Worm (Caenorhabditis elegans) whole organism, L1 larva: ENCODE results near the gene cdt-2.
A peak's percentile ranks its signal among the peaks of the same experiment; 100 is the strongest.

Source experiments
- alr-1 ChIP-seq: fragments of 200-800 bp; sonication (Bioruptor generic); optimal IDR thresholded peaks from 2 replicates; lab custom pipeline; 2018; ENCODE audit warnings: borderline replicate concordance, mild to moderate bottlenecking, missing genetic modification characterization, missing compliant biosample characterization
- blmp-1 ChIP-seq: fragments of 150-350 bp; optimal IDR thresholded peaks from 2 replicates; lab custom pipeline; 2014; ENCODE audit warnings: missing biosample characterization, missing genetic modification characterization
- ceh-82 ChIP-seq, 3 experiments: fragments of 150-350 bp in 1 of 3; sonication (generic microtip) in 2 of 3; optimal IDR thresholded peaks; 2 replicates each; lab custom pipeline; 2014 to 2017; ENCODE audit warnings: missing biosample characterization in 3 of 3, missing genetic modification characterization in 3 of 3
- ceh-88 ChIP-seq: fragments of 200-800 bp; sonication (Bioruptor generic); IDR thresholded peaks from 2 replicates; pipeline ENCODE4 v1.3.6; 2022; ENCODE audit warnings: missing genetic modification characterization, missing compliant biosample characterization
- ceh-90 ChIP-seq: sonication (generic microtip); optimal IDR thresholded peaks from 2 replicates; lab custom pipeline; 2016; ENCODE audit warnings: missing genetic modification characterization, missing compliant biosample characterization
- ces-1 ChIP-seq: fragments of 150-350 bp; optimal IDR thresholded peaks from 2 replicates; lab custom pipeline; 2014; ENCODE audit warnings: missing biosample characterization, missing genetic modification reagents, missing genetic modification characterization
- dpl-1 ChIP-seq, 3 experiments: fragments of 150-350 bp in 2 of 3; sonication (generic microtip) in 1 of 3; optimal IDR thresholded peaks; 2 replicates each; lab custom pipeline; 2014 to 2017; ENCODE audit warnings: missing biosample characterization in 3 of 3, missing genetic modification characterization in 3 of 3, missing genetic modification reagents in 3 of 3
- dsc-1 ChIP-seq: sonication (generic microtip); optimal IDR thresholded peaks from 2 replicates; lab custom pipeline; 2016; ENCODE audit warnings: mild to moderate bottlenecking, missing genetic modification characterization, missing compliant biosample characterization
- egl-27 ChIP-seq, 2 experiments: fragments of 150-350 bp in 1 of 2; sonication (generic microtip); optimal IDR thresholded peaks; 3 replicates each; lab custom pipeline; 2017 to 2018; ENCODE audit warnings: missing biosample characterization in 2 of 2, missing genetic modification characterization in 2 of 2, missing genetic modification reagents in 2 of 2
- elt-3 ChIP-seq, 6 experiments: fragments of 150-350 bp in 1 of 6; sonication (generic microtip); optimal IDR thresholded peaks; 2 replicates each; lab custom pipeline; 2017 to 2018; ENCODE audit warnings: missing biosample characterization in 6 of 6, missing genetic modification characterization in 6 of 6, inconsistent platforms in 1 of 6
- fkh-10 ChIP-seq: sonication (generic microtip); optimal IDR thresholded peaks from 2 replicates; lab custom pipeline; 2017; ENCODE audit warnings: missing biosample characterization, missing genetic modification reagents, missing genetic modification characterization
- grh-1 ChIP-seq: fragments of 200-800 bp; sonication (Bioruptor generic); IDR thresholded peaks from 2 replicates; pipeline ENCODE4 v1.3.6; 2022; ENCODE audit warnings: missing genetic modification reagents, missing genetic modification characterization, missing compliant biosample characterization
- jun-1 ChIP-seq: fragments of 150-350 bp; optimal IDR thresholded peaks from 2 replicates; lab custom pipeline; 2014; ENCODE audit warnings: missing biosample characterization, missing genetic modification reagents, missing genetic modification characterization
- lin-14 ChIP-seq: fragments of 200-800 bp; sonication (Bioruptor generic); optimal IDR thresholded peaks from 2 replicates; lab custom pipeline; 2018; ENCODE audit warnings: mild to moderate bottlenecking, missing genetic modification characterization, moderate library complexity, missing compliant biosample characterization
- lin-35 ChIP-seq, 2 experiments: fragments of 150-350 bp; optimal IDR thresholded peaks; 2 replicates each; lab custom pipeline; 2014; ENCODE audit warnings: missing biosample characterization in 2 of 2, missing genetic modification characterization in 2 of 2, missing genetic modification reagents in 2 of 2
- lir-3 ChIP-seq: sonication (generic microtip); optimal IDR thresholded peaks from 2 replicates; lab custom pipeline; 2016; ENCODE audit warnings: mild to moderate bottlenecking, missing genetic modification characterization, moderate library complexity, missing compliant biosample characterization; ENCODE audit not compliant: poor library complexity
- lsy-2 ChIP-seq, 2 experiments: fragments of 150-350 bp; optimal IDR thresholded peaks; 2 replicates each; lab custom pipeline; 2014; ENCODE audit warnings: missing biosample characterization in 2 of 2, missing genetic modification characterization in 2 of 2
- mab-9 ChIP-seq: fragments of 200-800 bp; sonication (Bioruptor generic); IDR thresholded peaks from 2 replicates; pipeline ENCODE4 v1.3.6; 2022; ENCODE audit warnings: missing genetic modification reagents, missing genetic modification characterization, missing compliant biosample characterization
- mep-1 ChIP-seq: fragments of 150-350 bp; optimal IDR thresholded peaks from 2 replicates; lab custom pipeline; 2014; ENCODE audit warnings: missing biosample characterization, missing genetic modification characterization
- nhr-11 ChIP-seq: fragments of 150-350 bp; optimal IDR thresholded peaks from 2 replicates; lab custom pipeline; 2014; ENCODE audit warnings: missing biosample characterization, missing genetic modification characterization
- nhr-19 ChIP-seq: fragments of 200-800 bp; sonication (Bioruptor generic); conservative IDR thresholded peaks from 2 replicates; pipeline ENCODE4 v1.3.6; 2022; ENCODE audit warnings: missing genetic modification characterization, missing compliant biosample characterization
- nhr-20 ChIP-seq: sonication (generic microtip); optimal IDR thresholded peaks from 2 replicates; lab custom pipeline; 2016; ENCODE audit warnings: mild to moderate bottlenecking, missing genetic modification characterization, missing compliant biosample characterization
- nhr-237 ChIP-seq: fragments of 150-350 bp; optimal IDR thresholded peaks from 2 replicates; lab custom pipeline; 2014; ENCODE audit warnings: missing biosample characterization, missing genetic modification characterization
- nhr-71 ChIP-seq: sonication (generic microtip); optimal IDR thresholded peaks from 2 replicates; lab custom pipeline; 2016; ENCODE audit warnings: mild to moderate bottlenecking, missing genetic modification characterization, moderate library complexity, missing compliant biosample characterization
- nhr-76 ChIP-seq: sonication (generic microtip); optimal IDR thresholded peaks from 2 replicates; lab custom pipeline; 2017; ENCODE audit warnings: missing biosample characterization, missing genetic modification characterization
- nhr-84 ChIP-seq: sonication (generic microtip); optimal IDR thresholded peaks from 2 replicates; lab custom pipeline; 2017; ENCODE audit warnings: missing biosample characterization, missing genetic modification characterization
- nhr-85 ChIP-seq: sonication (generic microtip); peaks from one replicate; lab custom pipeline; 2016; ENCODE audit warnings: missing genetic modification characterization, inconsistent platforms, missing compliant biosample characterization
- nhr-90 ChIP-seq: sonication (generic microtip); optimal IDR thresholded peaks from 2 replicates; lab custom pipeline; 2016; ENCODE audit warnings: mild to moderate bottlenecking, missing genetic modification characterization, missing compliant biosample characterization; ENCODE audit not compliant: poor library complexity
- rnt-1 ChIP-seq: sonication (generic microtip); optimal IDR thresholded peaks from 2 replicates; lab custom pipeline; 2016; ENCODE audit warnings: mild to moderate bottlenecking, missing genetic modification characterization, moderate library complexity, missing compliant biosample characterization
- skn-1 ChIP-seq: fragments of 150-350 bp; optimal IDR thresholded peaks from 2 replicates; lab custom pipeline; 2014; ENCODE audit warnings: missing biosample characterization, missing genetic modification characterization
- snu-23 ChIP-seq: sonication (generic microtip); optimal IDR thresholded peaks from 2 replicates; lab custom pipeline; 2016; ENCODE audit warnings: missing genetic modification characterization, missing compliant biosample characterization
- sptf-1 ChIP-seq: fragments of 150-350 bp; optimal IDR thresholded peaks from 2 replicates; lab custom pipeline; 2014; ENCODE audit warnings: missing biosample characterization, missing genetic modification characterization
- sup-37 ChIP-seq: fragments of 200-800 bp; sonication (Bioruptor generic); optimal IDR thresholded peaks from 2 replicates; lab custom pipeline; 2018; ENCODE audit warnings: mild to moderate bottlenecking, missing genetic modification characterization, missing compliant biosample characterization
- unc-130 ChIP-seq: fragments of 150-350 bp; optimal IDR thresholded peaks from 2 replicates; lab custom pipeline; 2017; ENCODE audit warnings: missing biosample characterization, missing genetic modification characterization, inconsistent platforms
- unc-86 ChIP-seq: sonication (generic microtip); optimal IDR thresholded peaks from 2 replicates; lab custom pipeline; 2016; ENCODE audit warnings: missing genetic modification characterization, missing compliant biosample characterization
- unc-98 ChIP-seq: fragments of 200-800 bp; sonication (Bioruptor generic); IDR thresholded peaks from 2 replicates; pipeline ENCODE4 v1.3.6; 2022; ENCODE audit warnings: missing genetic modification characterization, missing compliant biosample characterization
- ztf-11 ChIP-seq, 2 experiments: sonication (generic microtip); optimal IDR thresholded peaks; 2 replicates each; lab custom pipeline; 2016 to 2017; ENCODE audit warnings: missing genetic modification characterization in 2 of 2, missing biosample characterization in 1 of 2, missing compliant biosample characterization in 1 of 2

The cdt-2 gene

DNA sequence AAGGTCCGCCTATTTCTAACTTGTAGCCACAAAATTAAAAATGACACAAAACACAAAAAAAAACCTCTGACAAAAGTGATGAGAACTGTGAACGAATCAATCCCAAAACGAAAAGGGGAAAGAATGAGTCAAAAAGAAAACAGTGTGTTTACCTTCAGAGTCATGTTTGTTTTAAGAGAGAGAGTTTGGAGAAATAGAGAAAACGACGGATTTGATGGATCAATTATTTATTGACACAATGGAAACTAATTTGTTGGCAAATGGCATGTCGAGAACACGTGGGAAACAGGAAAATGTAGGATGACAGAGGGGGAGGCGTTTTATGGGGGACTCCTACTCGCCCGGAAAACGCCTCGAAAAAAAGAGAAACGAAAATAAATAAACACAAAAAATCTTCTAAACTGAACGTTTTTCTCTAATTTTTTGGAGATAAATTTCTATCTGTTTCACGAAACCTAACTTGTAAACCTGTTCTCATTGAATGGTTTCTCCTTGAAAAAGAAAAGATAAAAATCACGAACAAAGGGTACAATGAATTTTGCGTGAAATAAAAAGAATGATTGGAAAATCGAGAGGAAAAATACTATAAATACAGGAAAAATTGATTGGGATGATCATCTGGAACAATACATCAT is 26.0 kb upstream of the cdt-2 start:
- TF ChIP-seq nhr-20 (tag; lab: Kevin White, UChicago) = no peak
- TF ChIP-seq elt-3 (tag; optimal IDR thresholded peaks at IDR 0.05; lab: Kevin White, UChicago) = peak in 1 of 6 experiments; percentile 16
- no peak for TF ChIP-seq unc-130 (tag; lab: Kevin White, UChicago)
- TF ChIP-seq ces-1 (GFP tag; lab: Kevin White, UChicago) = no peak
- peak; percentile 2 for TF ChIP-seq nhr-71 (tag; lab: Kevin White, UChicago)
- TF ChIP-seq jun-1 (tag; lab: Kevin White, UChicago) = no peak
- TF ChIP-seq nhr-85 (tag; lab: Kevin White, UChicago) = peak; percentile 86
- TF ChIP-seq nhr-19 = no peak
- TF ChIP-seq ceh-82 (tag; optimal IDR thresholded peaks at IDR 0.05; lab: Kevin White, UChicago) = no peak
- 0 out of 2 replicates have a peak, but pooled peaks have one; percentile 26 for TF ChIP-seq grh-1 (GFP tag; lab: Robert Waterston, UW)
- peak; percentile 60 for TF ChIP-seq lin-14 (GFP tag; lab: Kevin White, UChicago)
- TF ChIP-seq, all 84 proteins: peak for 5

DNA sequence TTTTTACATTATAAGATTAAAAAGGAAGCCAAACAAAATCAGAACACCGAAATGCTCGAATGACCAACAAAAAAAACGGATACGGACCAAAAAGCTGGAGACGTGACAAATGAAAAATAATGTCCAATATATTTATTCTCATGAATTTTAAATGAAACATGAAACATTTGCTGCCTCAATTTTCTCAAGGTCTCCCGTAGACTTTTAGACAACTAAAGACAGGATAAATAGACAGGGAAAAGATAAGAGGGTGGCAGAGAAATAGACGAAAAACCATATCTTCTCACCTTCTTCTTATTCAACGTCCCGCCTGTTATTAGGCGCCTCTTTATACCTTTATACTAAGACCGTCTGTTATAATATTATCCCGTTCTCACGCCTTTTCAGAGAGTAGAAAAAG is 24.9 kb upstream of the cdt-2 start:
- TF ChIP-seq nhr-20 (tag; lab: Kevin White, UChicago) (no peak), nhr-237 (tag; lab: Kevin White, UChicago) (no peak), nhr-85 (tag; lab: Kevin White, UChicago) (peak; percentile 54), alr-1 (tag; lab: Kevin White, UChicago) (no peak), nhr-11 (tag; lab: Kevin White, UChicago) (no peak), nhr-71 (tag; lab: Kevin White, UChicago) (peak; percentile 48), lin-14 (GFP tag; lab: Kevin White, UChicago) (peak; percentile 44), snu-23 (GFP tag; lab: Kevin White, UChicago) (peak; percentile 33), grh-1 (GFP tag; lab: Robert Waterston, UW) (no peak), nhr-76 (tag; lab: Kevin White, UChicago) (no peak), ceh-88 (GFP tag; lab: Robert Waterston, UW) (no peak), unc-130 (tag; lab: Kevin White, UChicago) (no peak), rnt-1 (tag; lab: Kevin White, UChicago) (peak; percentile 11), blmp-1 (tag; lab: Kevin White, UChicago) (peak; percentile 39), mab-9 (GFP tag; lab: Robert Waterston, UW) (no peak), sup-37 (no peak), lin-35 (GFP tag; optimal IDR thresholded peaks at IDR 0.05; lab: Kevin White, UChicago) (peak in 1 of 2 experiments; percentile 1), nhr-84 (no peak), nhr-90 (tag; lab: Kevin White, UChicago) (peak; percentile 4), ceh-90 (no peak), dpl-1 (GFP tag; optimal IDR thresholded peaks at IDR 0.05; lab: Kevin White, UChicago) (no peak), unc-98 (no peak), sptf-1 (no peak), egl-27 (tag; optimal IDR thresholded peaks at IDR 0.05; lab: Kevin White, UChicago) (no peak), lir-3 (tag; lab: Kevin White, UChicago) (no peak), skn-1 (tag; lab: Kevin White, UChicago) (peak; percentile 7), mep-1 (tag; lab: Kevin White, UChicago) (peak; percentile 4), fkh-10 (GFP tag; lab: Kevin White, UChicago) (no peak), dsc-1 (tag; lab: Kevin White, UChicago) (no peak), elt-3 (tag; optimal IDR thresholded peaks at IDR 0.05; lab: Kevin White, UChicago) (peak in 1 of 6 experiments; percentile 36), ztf-11 (tag; optimal IDR thresholded peaks at IDR 0.05; lab: Kevin White, UChicago) (no peak), lsy-2 (tag; optimal IDR thresholded peaks at IDR 0.05; lab: Kevin White, UChicago) (peak in 1 of 2 experiments; percentile 11), unc-86 (tag; lab: Kevin White, UChicago) (no peak)
